Fruit fly (Drosophila melanogaster) whole organism, embryonic: Measurements from ENCODE around the gene Spps.
A peak's percentile ranks its signal among the peaks of the same experiment; 100 is the strongest.

Experiments used
- Awh ChIP-seq: fragments of 200-800 bp; sonication (Bioruptor generic); IDR thresholded peaks from 2 replicates; pipeline ENCODE4, ENCODE4 v1.3.6; 2022; ENCODE audit warnings: missing biosample characterization, missing genetic modification characterization
- CG10431 ChIP-seq: fragments of 200-800 bp; sonication (Bioruptor generic); optimal IDR thresholded peaks from 3 replicates; lab custom pipeline; 2018; ENCODE audit warnings: missing biosample characterization, mild to moderate bottlenecking, missing genetic modification characterization
- CG10565 ChIP-seq: fragments of 200-800 bp; sonication (Bioruptor generic); optimal IDR thresholded peaks from 3 replicates; lab custom pipeline; 2016; ENCODE audit warnings: missing biosample characterization, mild to moderate bottlenecking, missing genetic modification characterization
- CG12071 ChIP-seq: fragments of 200-800 bp; sonication (Bioruptor generic); optimal IDR thresholded peaks from 3 replicates; lab custom pipeline; 2018; ENCODE audit warnings: missing biosample characterization, mild to moderate bottlenecking, missing genetic modification characterization
- CG13894 ChIP-seq: fragments of 200-800 bp; sonication (Bioruptor generic); optimal IDR thresholded peaks from 3 replicates; lab custom pipeline; 2018; ENCODE audit warnings: missing biosample characterization, mild to moderate bottlenecking, missing genetic modification characterization, moderate library complexity
- CG14014 ChIP-seq: fragments of 200-800 bp; sonication (Bioruptor generic); IDR thresholded peaks from 2 replicates; pipeline ENCODE4 v1.3.6; 2022; ENCODE audit warnings: missing biosample characterization, missing genetic modification characterization
- CG15269 ChIP-seq: fragments of 200-800 bp; sonication (Bioruptor generic); optimal IDR thresholded peaks from 2 replicates; lab custom pipeline; 2018; ENCODE audit warnings: missing biosample characterization, mild to moderate bottlenecking, missing genetic modification characterization, moderate library complexity
- CG15514 ChIP-seq: fragments of 200-800 bp; sonication (Bioruptor generic); optimal IDR thresholded peaks from 3 replicates; lab custom pipeline; 2017; ENCODE audit warnings: missing biosample characterization, missing genetic modification characterization, mild to moderate bottlenecking, moderate library complexity, missing genetic modification reagents
- CG1603 ChIP-seq: fragments of 200-800 bp; sonication (Bioruptor generic); optimal IDR thresholded peaks from 2 replicates; lab custom pipeline; 2019; ENCODE audit warnings: missing biosample characterization, mild to moderate bottlenecking, missing genetic modification characterization, moderate library complexity
- CG17328 ChIP-seq: fragments of 200-800 bp; sonication (Bioruptor generic); IDR thresholded peaks from 2 replicates; pipeline ENCODE4 v1.3.6; 2022; ENCODE audit warnings: missing biosample characterization, missing genetic modification characterization
- CG17612 ChIP-seq: fragments of 200-800 bp; sonication (Bioruptor generic); IDR thresholded peaks from 2 replicates; pipeline ENCODE4 v1.3.6; 2022; ENCODE audit warnings: missing biosample characterization, missing genetic modification characterization
- CG1792 ChIP-seq: fragments of 200-800 bp; sonication (Bioruptor generic); optimal IDR thresholded peaks from 2 replicates; lab custom pipeline; 2016; ENCODE audit warnings: missing biosample characterization, missing genetic modification characterization
- CG31365 ChIP-seq: fragments of 200-800 bp; sonication (Bioruptor generic); optimal IDR thresholded peaks from 2 replicates; lab custom pipeline; 2018; ENCODE audit warnings: missing biosample characterization, mild to moderate bottlenecking, missing genetic modification characterization
- CG42726 ChIP-seq: fragments of 200-800 bp; sonication (Bioruptor generic); IDR thresholded peaks from 2 replicates; pipeline ENCODE4 v1.3.6; 2022; ENCODE audit warnings: missing biosample characterization, missing genetic modification characterization; ENCODE audit not compliant: partially characterized antibody
- CG7963 ChIP-seq: fragments of 200-800 bp; sonication (Bioruptor generic); IDR thresholded peaks from 3 replicates; pipeline ENCODE4 v1.3.6; 2022; ENCODE audit warnings: missing biosample characterization, missing genetic modification characterization; ENCODE audit not compliant: partially characterized antibody
- CG8388 ChIP-seq: fragments of 200-800 bp; sonication (Bioruptor generic); optimal IDR thresholded peaks from 2 replicates; lab custom pipeline; 2019; ENCODE audit warnings: missing biosample characterization, mild to moderate bottlenecking, missing genetic modification characterization, moderate library complexity
- CG8765 ChIP-seq: fragments of 200-800 bp; sonication (Bioruptor generic); IDR thresholded peaks from 2 replicates; pipeline ENCODE4 v1.3.6; 2022; ENCODE audit warnings: missing biosample characterization, missing genetic modification characterization
- Dfd ChIP-seq, 2 experiments: fragments of >200 bp; optimal IDR thresholded peaks; 2 replicates each; lab custom pipeline; 2017; ENCODE audit warnings: missing biosample characterization in 2 of 2, missing genetic modification characterization in 2 of 2
- Dp ChIP-seq: fragments of 200-800 bp; sonication (Bioruptor generic); optimal IDR thresholded peaks from 2 replicates; lab custom pipeline; 2018; ENCODE audit warnings: missing biosample characterization, mild to moderate bottlenecking, missing genetic modification characterization, moderate library complexity
- Drgx ChIP-seq: fragments of 200-800 bp; sonication (Bioruptor generic); IDR thresholded peaks from 2 replicates; pipeline ENCODE4 v1.3.6; 2022; ENCODE audit warnings: missing biosample characterization, missing genetic modification characterization
- HLH3B ChIP-seq: fragments of 200-800 bp; sonication (Bioruptor generic); IDR thresholded peaks from 2 replicates; pipeline ENCODE4 v1.3.6; 2022; ENCODE audit warnings: missing biosample characterization, missing genetic modification characterization
- HmgZ ChIP-seq: fragments of 200-800 bp; sonication (Bioruptor generic); optimal IDR thresholded peaks from 2 replicates; lab custom pipeline; 2018; ENCODE audit warnings: missing biosample characterization, mild to moderate bottlenecking, missing genetic modification characterization
- MESR4 ChIP-seq: fragments of 200-800 bp; sonication (Bioruptor generic); optimal IDR thresholded peaks from 2 replicates; lab custom pipeline; 2018; ENCODE audit warnings: missing biosample characterization, mild to moderate bottlenecking, missing genetic modification characterization, moderate library complexity
- NC2β ChIP-seq: fragments of 200-800 bp; sonication (Bioruptor generic); optimal IDR thresholded peaks from 2 replicates; lab custom pipeline; 2016; ENCODE audit warnings: missing biosample characterization, missing genetic modification characterization
- NK7.1 ChIP-seq: fragments of 200-800 bp; sonication (Bioruptor generic); optimal IDR thresholded peaks from 3 replicates; lab custom pipeline; 2016; ENCODE audit warnings: missing biosample characterization, missing genetic modification characterization
- Nf-YB ChIP-seq: fragments of 200-800 bp; sonication (Bioruptor generic); optimal IDR thresholded peaks from 3 replicates; lab custom pipeline; 2019; ENCODE audit warnings: missing biosample characterization, mild to moderate bottlenecking, missing genetic modification characterization, moderate library complexity
- NfI ChIP-seq: fragments of 200-800 bp; sonication (Bioruptor generic); optimal IDR thresholded peaks from 3 replicates; lab custom pipeline; 2018; ENCODE audit warnings: missing biosample characterization, mild to moderate bottlenecking, missing genetic modification characterization, moderate library complexity
- Oaz ChIP-seq: fragments of 200-800 bp; sonication (Bioruptor generic); IDR thresholded peaks from 2 replicates; pipeline ENCODE4 v1.3.6; 2022; ENCODE audit warnings: missing biosample characterization, missing genetic modification characterization
- TFAM ChIP-seq: fragments of 200-800 bp; sonication (Bioruptor generic); optimal IDR thresholded peaks from 2 replicates; lab custom pipeline; 2017; ENCODE audit warnings: missing biosample characterization, missing genetic modification characterization, inconsistent platforms
- Tbp ChIP-seq: fragments of >200 bp; optimal IDR thresholded peaks from 2 replicates; lab custom pipeline; 2018; ENCODE audit warnings: missing biosample characterization, missing genetic modification characterization
- bab2 ChIP-seq: fragments of 200-800 bp; sonication (Bioruptor generic); optimal IDR thresholded peaks from 2 replicates; lab custom pipeline; 2016; ENCODE audit warnings: missing biosample characterization, missing genetic modification characterization
- chif ChIP-seq, 2 experiments: fragments of 200-800 bp; sonication (Bioruptor generic); optimal IDR thresholded peaks; 3 replicates each; lab custom pipeline; 2016; ENCODE audit warnings: missing biosample characterization in 2 of 2, missing genetic modification characterization in 2 of 2
- disco-r ChIP-seq: fragments of 200-800 bp; sonication (Bioruptor generic); optimal IDR thresholded peaks from 2 replicates; lab custom pipeline; 2016; ENCODE audit warnings: missing biosample characterization, missing genetic modification characterization
- eve ChIP-seq, 2 experiments: fragments of >200 bp; optimal IDR thresholded peaks; 2 replicates each; lab custom pipeline; 2017; ENCODE audit warnings: missing biosample characterization in 2 of 2, missing genetic modification characterization in 2 of 2
- fd102C ChIP-seq: fragments of 200-800 bp; sonication (Bioruptor generic); optimal IDR thresholded peaks from 2 replicates; lab custom pipeline; 2018; ENCODE audit warnings: missing biosample characterization, mild to moderate bottlenecking, missing genetic modification characterization, moderate library complexity
- fd96Cb ChIP-seq: fragments of 200-800 bp; sonication (Bioruptor generic); optimal IDR thresholded peaks from 2 replicates; lab custom pipeline; 2018; ENCODE audit warnings: missing biosample characterization, mild to moderate bottlenecking, missing genetic modification characterization, moderate library complexity
- gt ChIP-seq: fragments of 200-800 bp; sonication (Bioruptor generic); IDR thresholded peaks from 2 replicates; pipeline ENCODE4 v1.3.6; 2022; ENCODE audit warnings: missing biosample characterization, missing genetic modification characterization
- ind ChIP-seq: fragments of 200-800 bp; sonication (Bioruptor generic); optimal IDR thresholded peaks from 3 replicates; lab custom pipeline; 2016; ENCODE audit warnings: missing biosample characterization, missing genetic modification characterization
- ken ChIP-seq: fragments of 200-800 bp; sonication (Bioruptor generic); IDR thresholded peaks from 3 replicates; pipeline ENCODE4 v1.3.6; 2022; ENCODE audit warnings: missing biosample characterization, missing genetic modification characterization
- nmo ChIP-seq: fragments of 200-800 bp; sonication (Bioruptor generic); optimal IDR thresholded peaks from 2 replicates; lab custom pipeline; 2018; ENCODE audit warnings: missing biosample characterization, mild to moderate bottlenecking, missing genetic modification characterization, moderate library complexity
- pzg ChIP-seq: fragments of 200-800 bp; sonication (Bioruptor generic); optimal IDR thresholded peaks from 3 replicates; lab custom pipeline; 2018; ENCODE audit warnings: missing biosample characterization, mild to moderate bottlenecking, missing genetic modification characterization, moderate library complexity
- sc ChIP-seq, 3 experiments: fragments of >200 bp in 2 of 3; fragments of 200-800 bp in 1 of 3; sonication (Bioruptor generic) in 1 of 3; optimal IDR thresholded peaks; 2 replicates in 2 of 3; 3 replicates in 1 of 3; lab custom pipeline; 2017; ENCODE audit warnings: mild to moderate bottlenecking in 1 of 3, missing biosample characterization in 1 of 3, missing genetic modification characterization in 1 of 3, missing genetic modification reagents in 1 of 3
- tup ChIP-seq: fragments of 200-800 bp; sonication (Bioruptor generic); optimal IDR thresholded peaks from 2 replicates; lab custom pipeline; 2016; ENCODE audit warnings: missing biosample characterization, mild to moderate bottlenecking, missing genetic modification characterization, moderate library complexity
- vfl ChIP-seq: fragments of 200-800 bp; sonication (Bioruptor generic); optimal IDR thresholded peaks from 2 replicates; lab custom pipeline; 2016; ENCODE audit warnings: missing biosample characterization, missing genetic modification characterization
- vvl ChIP-seq: fragments of 200-800 bp; sonication (Bioruptor generic); IDR thresholded peaks from 2 replicates; pipeline ENCODE4 v1.3.6; 2022; ENCODE audit warnings: missing biosample characterization, missing genetic modification characterization
- zen ChIP-seq: fragments of 200-800 bp; sonication (Bioruptor generic); optimal IDR thresholded peaks from 3 replicates; lab custom pipeline; 2018; ENCODE audit warnings: missing biosample characterization, mild to moderate bottlenecking, missing genetic modification characterization, moderate library complexity
- zfh1 ChIP-seq: fragments of 200-800 bp; sonication (Bioruptor generic); IDR thresholded peaks from 3 replicates; pipeline ENCODE4 v1.3.6; 2022; ENCODE audit warnings: missing biosample characterization, missing genetic modification characterization
- zfh2 ChIP-seq: fragments of 200-800 bp; sonication (Bioruptor generic); optimal IDR thresholded peaks from 2 replicates; lab custom pipeline; 2016; ENCODE audit warnings: missing biosample characterization, missing genetic modification characterization

The Spps gene

DNA sequence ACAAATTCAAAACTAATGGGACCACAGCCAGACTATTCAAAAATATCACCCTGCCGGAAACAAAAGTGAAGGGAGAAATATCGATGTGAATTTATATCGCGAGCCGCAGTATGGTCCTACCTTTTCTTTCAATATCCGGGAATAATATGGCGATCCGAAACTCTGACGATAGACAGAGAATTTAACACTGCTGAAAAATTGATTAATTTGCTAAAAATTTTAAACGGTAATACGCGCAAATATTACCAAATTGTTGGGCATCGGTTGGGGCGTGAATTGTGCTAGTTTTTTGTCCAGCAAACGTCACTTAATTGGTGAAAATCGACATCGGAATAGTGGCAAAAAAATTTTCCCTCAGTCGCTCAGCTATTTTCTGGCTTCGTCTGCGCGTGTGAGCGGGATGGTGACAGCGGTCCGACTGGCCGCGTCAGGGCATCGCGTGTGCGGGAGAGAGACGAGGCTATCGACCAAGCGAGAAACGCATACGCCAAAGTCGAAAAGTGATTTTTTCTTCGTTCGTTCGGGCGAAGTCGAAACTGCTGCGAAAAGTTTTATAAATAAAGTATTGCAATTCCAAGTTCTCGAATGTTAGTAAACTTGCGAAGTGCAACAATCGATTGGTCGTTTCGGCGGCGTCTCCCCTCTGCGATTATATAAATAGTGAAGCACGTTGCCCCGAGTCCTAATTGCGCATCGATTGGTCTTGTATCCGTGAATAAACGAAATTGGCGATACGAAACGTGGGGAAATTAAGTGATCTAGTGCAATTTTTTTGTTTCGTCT, 3.9 kb upstream of the Spps start, which contains the start of gene mask (continued):
- TF ChIP-seq CG17328 (GFP tag; lab: Robert Waterston, UW) (peak; percentile 79), CG10431 (GFP tag; lab: Kevin White, UChicago) (peak; percentile 77), disco-r (GFP tag; lab: Kevin White, UChicago) (peak; percentile 73), gt (peak; percentile 40; the same call in 1 of the 2 replicates), bab2 (peak; percentile 50), Awh (0 out of 2 replicates have a peak, but pooled peaks have one; percentile 12), nmo (GFP tag; lab: Kevin White, UChicago) (peak; percentile 49), CG17612 (GFP tag; lab: Robert Waterston, UW) (peak; percentile 33; the same call in 1 of the 2 replicates), CG12071 (peak; percentile 82), TFAM (GFP tag; lab: Kevin White, UChicago) (no peak), HLH3B (peak; percentile 61), fd96Cb (tag; lab: Kevin White, UChicago) (peak; percentile 4), HmgZ (tag; lab: Kevin White, UChicago) (peak; percentile 56), CG13894 (tag; lab: Kevin White, UChicago) (peak; percentile 58), ken (GFP tag; lab: Robert Waterston, UW) (peak; percentile 82), CG7963 (GFP tag; lab: Robert Waterston, UW) (0 out of 3 replicates have a peak, but pooled peaks have one; percentile 32), Tbp (GFP tag; lab: Kevin White, UChicago) (no peak), zen (tag; lab: Kevin White, UChicago) (peak; percentile 37), eve (GFP tag; optimal IDR thresholded peaks at IDR 0.05; lab: Kevin White, UChicago) (no peak), tup (GFP tag; lab: Kevin White, UChicago) (peak; percentile 31), MESR4 (GFP tag; lab: Kevin White, UChicago) (peak; percentile 84), CG10565 (GFP tag; lab: Kevin White, UChicago) (no peak), CG42726 (peak; percentile 33; the same call in 1 of the 2 replicates), CG8388 (peak; percentile 49), ind (GFP tag; lab: Kevin White, UChicago) (peak; percentile 65), Dp (GFP tag; lab: Kevin White, UChicago) (peak; percentile 46), CG1603 (tag; lab: Kevin White, UChicago) (peak; percentile 62), CG14014 (peak; percentile 75), Oaz (GFP tag; lab: Robert Waterston, UW) (peak; percentile 61; the same call in 1 of the 2 replicates), zfh2 (GFP tag; lab: Kevin White, UChicago) (peak; percentile 81), fd102C (GFP tag; lab: Kevin White, UChicago) (peak; percentile 50), NK7.1 (GFP tag; lab: Kevin White, UChicago) (peak; percentile 74), CG1792 (GFP tag; lab: Kevin White, UChicago) (peak; percentile 0), sc (optimal IDR thresholded peaks at IDR 0.05; lab: Kevin White, UChicago) (no peak), sc (GFP tag; optimal IDR thresholded peaks at IDR 0.05; lab: Kevin White, UChicago) (peak; percentile 71), NfI (peak; percentile 93), NC2β (peak; percentile 91), vfl (peak; percentile 45), CG15269 (tag; lab: Kevin White, UChicago) (peak; percentile 56), chif (GFP tag; optimal IDR thresholded peaks at IDR 0.05; lab: Kevin White, UChicago) (peak; percentile 56 to 77), Nf-YB (GFP tag; lab: Kevin White, UChicago) (peak; percentile 32), pzg (peak; percentile 61), CG15514 (GFP tag; lab: Kevin White, UChicago) (peak; percentile 76), zfh1 (GFP tag; lab: Robert Waterston, UW) (peak; percentile 86), Dfd (GFP tag; optimal IDR thresholded peaks at IDR 0.05; lab: Kevin White, UChicago) (no peak), CG8765 (GFP tag; lab: Robert Waterston, UW) (no peak), Drgx (GFP tag; lab: Robert Waterston, UW) (no peak), CG31365 (tag; lab: Kevin White, UChicago) (no peak), vvl (GFP tag; lab: Robert Waterston, UW) (peak; percentile 81)
